Fruit fly (Drosophila melanogaster) whole organism, embryonic: ENCODE results near the gene CG12177.

Experiments
- BEAF-32 ChIP-seq: fragments of 200-800 bp; sonication (Bioruptor generic); optimal IDR thresholded peaks from 3 replicates; lab custom pipeline; 2017; ENCODE audit warnings: missing biosample characterization, missing genetic modification characterization, mild to moderate bottlenecking, moderate library complexity, missing genetic modification reagents
- CG12219 ChIP-seq: fragments of 200-800 bp; sonication (Bioruptor generic); optimal IDR thresholded peaks from 3 replicates; lab custom pipeline; 2018; ENCODE audit warnings: missing biosample characterization, mild to moderate bottlenecking, missing genetic modification characterization
- CG12236 ChIP-seq: fragments of 200-800 bp; sonication (Bioruptor generic); optimal IDR thresholded peaks from 2 replicates; lab custom pipeline; 2016; ENCODE audit warnings: missing biosample characterization, missing genetic modification characterization
- CG12942 ChIP-seq: fragments of 200-800 bp; sonication (Bioruptor generic); optimal IDR thresholded peaks from 3 replicates; lab custom pipeline; 2016; ENCODE audit warnings: missing biosample characterization, missing genetic modification characterization
- CG13424 ChIP-seq: fragments of 200-800 bp; sonication (Bioruptor generic); optimal IDR thresholded peaks from 2 replicates; lab custom pipeline; 2019; ENCODE audit warnings: missing biosample characterization, mild to moderate bottlenecking, missing genetic modification characterization, moderate library complexity
- CG14441 ChIP-seq: fragments of 200-800 bp; sonication (Bioruptor generic); IDR thresholded peaks from 2 replicates; pipeline ENCODE4 v1.3.6; 2022; ENCODE audit warnings: missing biosample characterization, missing genetic modification characterization
- CG14860 ChIP-seq: fragments of 200-800 bp; sonication (Bioruptor generic); IDR thresholded peaks from 3 replicates; pipeline ENCODE4 v1.3.6; 2022; ENCODE audit warnings: missing biosample characterization, missing genetic modification characterization; ENCODE audit not compliant: partially characterized antibody
- CG15011 ChIP-seq: fragments of 200-800 bp; sonication (Bioruptor generic); optimal IDR thresholded peaks from 3 replicates; lab custom pipeline; 2018; ENCODE audit warnings: missing biosample characterization, mild to moderate bottlenecking, missing genetic modification characterization
- CG1529 ChIP-seq: fragments of 200-800 bp; sonication (Bioruptor generic); optimal IDR thresholded peaks from 3 replicates; lab custom pipeline; 2018; ENCODE audit warnings: missing biosample characterization, missing genetic modification characterization
- CG15696 ChIP-seq: fragments of 200-800 bp; sonication (Bioruptor generic); optimal IDR thresholded peaks from 2 replicates; lab custom pipeline; 2019; ENCODE audit warnings: missing biosample characterization, mild to moderate bottlenecking, missing genetic modification characterization, moderate library complexity
- CG1603 ChIP-seq: fragments of 200-800 bp; sonication (Bioruptor generic); optimal IDR thresholded peaks from 2 replicates; lab custom pipeline; 2019; ENCODE audit warnings: missing biosample characterization, mild to moderate bottlenecking, missing genetic modification characterization, moderate library complexity
- CG16863 ChIP-seq: fragments of 200-800 bp; sonication (Bioruptor generic); optimal IDR thresholded peaks from 3 replicates; lab custom pipeline; 2016; ENCODE audit warnings: missing biosample characterization, missing genetic modification characterization
- CG30403 ChIP-seq: fragments of 200-800 bp; sonication (Bioruptor generic); optimal IDR thresholded peaks from 3 replicates; lab custom pipeline; 2016; ENCODE audit warnings: missing biosample characterization, missing genetic modification characterization
- CG31224 ChIP-seq: fragments of 200-800 bp; sonication (Bioruptor generic); IDR thresholded peaks from 2 replicates; pipeline ENCODE4 v1.3.6; 2022; ENCODE audit warnings: missing biosample characterization, missing genetic modification characterization
- CG31441 ChIP-seq: fragments of 200-800 bp; sonication (Bioruptor generic); IDR thresholded peaks from 2 replicates; pipeline ENCODE4 v1.3.6; 2022; ENCODE audit warnings: missing biosample characterization, missing genetic modification characterization
- CG33557 ChIP-seq: fragments of 200-800 bp; sonication (Bioruptor generic); optimal IDR thresholded peaks from 2 replicates; lab custom pipeline; 2019; ENCODE audit warnings: missing biosample characterization, mild to moderate bottlenecking, missing genetic modification characterization, moderate library complexity
- CG3847 ChIP-seq: fragments of 200-800 bp; sonication (Bioruptor generic); IDR thresholded peaks from 2 replicates; pipeline ENCODE4 v1.3.6; 2022; ENCODE audit warnings: missing biosample characterization, missing genetic modification characterization
- CG4328 ChIP-seq: fragments of 200-800 bp; sonication (Bioruptor generic); optimal IDR thresholded peaks from 3 replicates; lab custom pipeline; 2017; ENCODE audit warnings: missing biosample characterization, missing genetic modification reagents, missing genetic modification characterization
- CG6272 ChIP-seq: fragments of 200-800 bp; sonication (Bioruptor generic); IDR thresholded peaks from 2 replicates; pipeline ENCODE4 v1.3.6; 2022; ENCODE audit warnings: missing biosample characterization, missing genetic modification characterization
- CG6854 ChIP-seq: fragments of 200-800 bp; sonication (Bioruptor generic); optimal IDR thresholded peaks from 3 replicates; lab custom pipeline; 2017; ENCODE audit warnings: missing biosample characterization, mild to moderate bottlenecking, missing genetic modification characterization
- CG8924 ChIP-seq: fragments of 200-800 bp; optimal IDR thresholded peaks from 3 replicates; lab custom pipeline; 2019; ENCODE audit warnings: missing biosample characterization, mild to moderate bottlenecking, missing genetic modification characterization, moderate library complexity
- CG9727 ChIP-seq: fragments of 200-800 bp; sonication (Bioruptor generic); optimal IDR thresholded peaks from 3 replicates; lab custom pipeline; 2017; ENCODE audit warnings: missing biosample characterization, mild to moderate bottlenecking, missing genetic modification characterization
- Doc2 ChIP-seq: fragments of 200-800 bp; sonication (Bioruptor generic); IDR thresholded peaks from 2 replicates; pipeline ENCODE4 v1.3.6; 2022; ENCODE audit warnings: missing biosample characterization, missing genetic modification characterization
- Dref ChIP-seq: fragments of 200-800 bp; sonication (Bioruptor generic); IDR thresholded peaks from 2 replicates; pipeline ENCODE4 v1.3.6; 2022; ENCODE audit warnings: missing biosample characterization, missing genetic modification characterization
- E2f1 ChIP-seq: fragments of 200-800 bp; sonication (Bioruptor generic); IDR thresholded peaks from 2 replicates; pipeline ENCODE4 v1.3.6; 2022; ENCODE audit warnings: missing biosample characterization, missing genetic modification characterization
- HmgD ChIP-seq: fragments of 200-800 bp; sonication (Bioruptor generic); optimal IDR thresholded peaks from 3 replicates; lab custom pipeline; 2016; ENCODE audit warnings: missing biosample characterization, missing genetic modification characterization
- Lim3 ChIP-seq: fragments of 200-800 bp; sonication (Bioruptor generic); IDR thresholded peaks from 2 replicates; pipeline ENCODE4 v1.3.6; 2022; ENCODE audit warnings: missing biosample characterization, missing genetic modification characterization
- ab ChIP-seq: fragments of 200-800 bp; sonication (Bioruptor generic); optimal IDR thresholded peaks from 2 replicates; lab custom pipeline; 2016; ENCODE audit warnings: missing biosample characterization, missing genetic modification characterization
- abd-A ChIP-seq: fragments of 200-800 bp; sonication (Bioruptor generic); optimal IDR thresholded peaks from 3 replicates; lab custom pipeline; 2019; ENCODE audit warnings: missing biosample characterization, mild to moderate bottlenecking, missing genetic modification characterization, moderate library complexity
- amos ChIP-seq: fragments of 200-800 bp; sonication (Bioruptor generic); IDR thresholded peaks from 2 replicates; pipeline ENCODE4 v1.3.6; 2022; ENCODE audit warnings: missing biosample characterization, missing genetic modification characterization; ENCODE audit not compliant: partially characterized antibody
- bsh ChIP-seq, 2 experiments: fragments of 200-800 bp; sonication (Bioruptor generic); optimal IDR thresholded peaks; 2 replicates each; lab custom pipeline; 2017 to 2018; ENCODE audit warnings: mild to moderate bottlenecking in 2 of 2, missing biosample characterization in 2 of 2, missing genetic modification characterization in 2 of 2, moderate library complexity in 1 of 2
- caup ChIP-seq: fragments of 200-800 bp; sonication (Bioruptor generic); optimal IDR thresholded peaks from 3 replicates; lab custom pipeline; 2017; ENCODE audit warnings: missing biosample characterization, mild to moderate bottlenecking, missing genetic modification characterization, moderate library complexity; ENCODE audit not compliant: severe bottlenecking
- esg ChIP-seq: fragments of 200-800 bp; sonication (Bioruptor generic); conservative IDR thresholded peaks from 2 replicates; pipeline ENCODE4 v1.3.6; 2022; ENCODE audit warnings: missing biosample characterization, missing genetic modification characterization
- eve ChIP-seq, 2 experiments: fragments of >200 bp; optimal IDR thresholded peaks; 2 replicates each; lab custom pipeline; 2017; ENCODE audit warnings: missing biosample characterization in 2 of 2, missing genetic modification characterization in 2 of 2
- gsb-n ChIP-seq: fragments of 200-800 bp; sonication (Bioruptor generic); optimal IDR thresholded peaks from 3 replicates; lab custom pipeline; 2018; ENCODE audit warnings: missing biosample characterization, mild to moderate bottlenecking, missing genetic modification characterization
- gt ChIP-seq: fragments of 200-800 bp; sonication (Bioruptor generic); IDR thresholded peaks from 2 replicates; pipeline ENCODE4 v1.3.6; 2022; ENCODE audit warnings: missing biosample characterization, missing genetic modification characterization
- luna ChIP-seq: fragments of 200-800 bp; sonication (Bioruptor generic); optimal IDR thresholded peaks from 2 replicates; lab custom pipeline; 2016; ENCODE audit warnings: missing biosample characterization, missing genetic modification characterization
- maf-S ChIP-seq: fragments of 200-800 bp; sonication (Bioruptor generic); optimal IDR thresholded peaks from 2 replicates; lab custom pipeline; 2016; ENCODE audit warnings: missing biosample characterization, missing genetic modification characterization
- mirr ChIP-seq: fragments of 200-800 bp; sonication (Bioruptor generic); optimal IDR thresholded peaks from 3 replicates; lab custom pipeline; 2018; ENCODE audit warnings: missing biosample characterization, mild to moderate bottlenecking, missing genetic modification characterization
- pros ChIP-seq: fragments of 200-800 bp; sonication (Bioruptor generic); optimal IDR thresholded peaks from 3 replicates; lab custom pipeline; 2019; ENCODE audit warnings: missing biosample characterization, mild to moderate bottlenecking, missing genetic modification characterization, moderate library complexity
- psq ChIP-seq: fragments of 200-800 bp; sonication (Bioruptor generic); optimal IDR thresholded peaks from 2 replicates; lab custom pipeline; 2017; ENCODE audit warnings: missing biosample characterization, missing genetic modification characterization
- row ChIP-seq: fragments of 200-800 bp; sonication (Bioruptor generic); IDR thresholded peaks from 3 replicates; pipeline ENCODE4 v1.3.6; 2022; ENCODE audit warnings: missing biosample characterization, missing genetic modification characterization
- shn ChIP-seq: fragments of 200-800 bp; sonication (Bioruptor generic); optimal IDR thresholded peaks from 3 replicates; lab custom pipeline; 2016; ENCODE audit warnings: missing biosample characterization, missing genetic modification characterization
- sna ChIP-seq: fragments of 200-800 bp; sonication (Bioruptor generic); IDR thresholded peaks from 2 replicates; pipeline ENCODE4 v1.3.6; 2022; ENCODE audit warnings: missing biosample characterization, missing genetic modification characterization; ENCODE audit not compliant: partially characterized antibody
- sug ChIP-seq: fragments of 200-800 bp; optimal IDR thresholded peaks from 2 replicates; lab custom pipeline; 2019; ENCODE audit warnings: missing biosample characterization, mild to moderate bottlenecking, missing genetic modification characterization, moderate library complexity
- tin ChIP-seq: fragments of 200-800 bp; sonication (Bioruptor generic); optimal IDR thresholded peaks from 3 replicates; lab custom pipeline; 2016; ENCODE audit warnings: missing biosample characterization, missing genetic modification characterization
- tup ChIP-seq: fragments of 200-800 bp; sonication (Bioruptor generic); optimal IDR thresholded peaks from 2 replicates; lab custom pipeline; 2016; ENCODE audit warnings: missing biosample characterization, mild to moderate bottlenecking, missing genetic modification characterization, moderate library complexity
- vnd ChIP-seq: fragments of 200-800 bp; sonication (Bioruptor generic); IDR thresholded peaks from 3 replicates; pipeline ENCODE4 v1.3.6; 2022; ENCODE audit warnings: missing biosample characterization, missing genetic modification characterization; ENCODE audit not compliant: partially characterized antibody
- wek ChIP-seq: fragments of 200-800 bp; sonication (Bioruptor generic); optimal IDR thresholded peaks from 3 replicates; lab custom pipeline; 2018; ENCODE audit warnings: missing biosample characterization, mild to moderate bottlenecking, missing genetic modification characterization, moderate library complexity
- wor ChIP-seq: fragments of 200-800 bp; sonication (Bioruptor generic); IDR thresholded peaks from 2 replicates; pipeline ENCODE4 v1.3.6; 2022; ENCODE audit warnings: missing biosample characterization, missing genetic modification characterization
- yki ChIP-seq: fragments of >200 bp; optimal IDR thresholded peaks from 3 replicates; lab custom pipeline; 2018
- zf30C ChIP-seq: fragments of 200-800 bp; sonication (Bioruptor generic); optimal IDR thresholded peaks from 3 replicates; lab custom pipeline; 2018; ENCODE audit warnings: missing biosample characterization, mild to moderate bottlenecking, missing genetic modification characterization

Gene CG12177

dm6 chrX:13721934-13722333 is 41.6 kb upstream of the CG12177 start, which contains the start of the genes Mrgn1 and mus101:
TSS of gene Mrgn1 (minus strand) at chrX:13721977.
TSS of gene mus101 (plus strand) at chrX:13722246.
- TF ChIP-seq CG14860 (GFP tag; lab: Robert Waterston, UW): peak; percentile 77
- no peak for TF ChIP-seq CG12219 (GFP tag; lab: Kevin White, UChicago)
- TF ChIP-seq eve (GFP tag; optimal IDR thresholded peaks at IDR 0.05; lab: Kevin White, UChicago): no peak
- no peak for TF ChIP-seq wor (GFP tag; lab: Robert Waterston, UW)
- no peak for TF ChIP-seq caup (GFP tag; lab: Kevin White, UChicago)
- no peak for TF ChIP-seq gsb-n (tag; lab: Kevin White, UChicago)
- no peak for TF ChIP-seq CG12942 (GFP tag; lab: Kevin White, UChicago)
- no peak for TF ChIP-seq CG31441 (GFP tag; lab: Robert Waterston, UW)
- TF ChIP-seq sug (tag; lab: Kevin White, UChicago): no peak
- TF ChIP-seq CG4328 (GFP tag; lab: Kevin White, UChicago): no peak
- no peak for TF ChIP-seq CG6272 (GFP tag; lab: Robert Waterston, UW)
- TF ChIP-seq luna (GFP tag; lab: Kevin White, UChicago): no peak
- no peak for TF ChIP-seq HmgD (GFP tag; lab: Kevin White, UChicago)
- TF ChIP-seq CG15011 (GFP tag; lab: Kevin White, UChicago): no peak
- peak; percentile 81 for TF ChIP-seq sna (GFP tag; lab: Robert Waterston, UW)
- TF ChIP-seq CG13424 (tag; lab: Kevin White, UChicago): no peak
- TF ChIP-seq row: peak; percentile 40; the same call in 1 of the 3 replicates
- TF ChIP-seq zf30C (GFP tag; lab: Kevin White, UChicago): no peak
- TF ChIP-seq abd-A: no peak
- no peak for TF ChIP-seq Doc2 (GFP tag; lab: Robert Waterston, UW)
- peak; percentile 66 for TF ChIP-seq amos (GFP tag; lab: Robert Waterston, UW)
- no peak for TF ChIP-seq shn (GFP tag; lab: Kevin White, UChicago)
- no peak for TF ChIP-seq CG14441 (GFP tag; lab: Robert Waterston, UW)
- peak; percentile 70 for TF ChIP-seq E2f1 (GFP tag; lab: Robert Waterston, UW)
- no peak for TF ChIP-seq tup (GFP tag; lab: Kevin White, UChicago)
- no peak for TF ChIP-seq pros (GFP tag; lab: Kevin White, UChicago)
- TF ChIP-seq CG6854 (GFP tag; lab: Kevin White, UChicago): no peak
- TF ChIP-seq CG1529 (GFP tag; lab: Kevin White, UChicago): no peak
- peak; percentile 29 for TF ChIP-seq CG8924
- TF ChIP-seq psq (GFP tag; lab: Kevin White, UChicago): peak; percentile 58
- TF ChIP-seq CG9727 (GFP tag; lab: Kevin White, UChicago): peak; percentile 2
- TF ChIP-seq CG30403 (GFP tag; lab: Kevin White, UChicago): no peak
- no peak for TF ChIP-seq gt (GFP tag; lab: Robert Waterston, UW)
- no peak for TF ChIP-seq ab
- no peak for TF ChIP-seq yki (lab: Kevin White, UChicago)
- no peak for TF ChIP-seq maf-S (GFP tag; lab: Kevin White, UChicago)
- no peak for TF ChIP-seq esg (GFP tag; lab: Robert Waterston, UW)
- peak; percentile 42 for TF ChIP-seq CG3847
- no peak for TF ChIP-seq CG1603 (tag; lab: Kevin White, UChicago)
- TF ChIP-seq CG16863 (GFP tag; lab: Kevin White, UChicago): no peak
- TF ChIP-seq tin (GFP tag; lab: Kevin White, UChicago): no peak
- TF ChIP-seq vnd (GFP tag; lab: Robert Waterston, UW): peak; percentile 66
- no peak for TF ChIP-seq wek
- TF ChIP-seq CG15696 (tag; lab: Kevin White, UChicago): no peak
- TF ChIP-seq CG31224 (GFP tag; lab: Robert Waterston, UW): no peak
- TF ChIP-seq CG33557 (GFP tag; lab: Kevin White, UChicago): no peak
- TF ChIP-seq Lim3 (GFP tag; lab: Robert Waterston, UW): no peak
- TF ChIP-seq mirr (GFP tag; lab: Kevin White, UChicago): no peak
- TF ChIP-seq bsh (GFP tag; optimal IDR thresholded peaks at IDR 0.05; lab: Kevin White, UChicago): no peak
- TF ChIP-seq CG12236: no peak
- peak; percentile 72 for TF ChIP-seq Dref (GFP tag; lab: Robert Waterston, UW)
- TF ChIP-seq BEAF-32 (GFP tag; lab: Kevin White, UChicago): peak; percentile 85
